Fruit fly (Drosophila melanogaster): ENCODE measurements around the gene CG43092.

CG43092 gene

dm6 chr3R:22753895-22754774 is 15.3 kb downstream of the CG43092 start (continued):
- peak; percentile 89; the same call in 2 of the 4 replicates for TF ChIP-seq chinmo (GFP tag; IDR thresholded peaks at IDR 0.05; ENCODE audit: partially characterized antibody)
- TF ChIP-seq usp (GFP tag; optimal IDR thresholded peaks at IDR 0.05): no peak
- peak; percentile 25 for TF ChIP-seq CG18011 (GFP tag; optimal IDR thresholded peaks at IDR 0.05)
- peak; percentile 58 for TF ChIP-seq Dek (tag; optimal IDR thresholded peaks at IDR 0.05)
- TF ChIP-seq sug (tag; optimal IDR thresholded peaks at IDR 0.05): peak; percentile 50
- TF ChIP-seq NC2α (GFP tag; optimal IDR thresholded peaks at IDR 0.05): no peak
- peak in 1 of 2 experiments; percentile 80 for TF ChIP-seq Hr51 (GFP tag; optimal IDR thresholded peaks at IDR 0.05)
- TF ChIP-seq cg (GFP tag; optimal IDR thresholded peaks at IDR 0.05): peak; percentile 18
- no peak for TF ChIP-seq Lhr (GFP tag; optimal IDR thresholded peaks at IDR 0.05)
- no peak for TF ChIP-seq CG1024 (GFP tag; IDR thresholded peaks at IDR 0.05)
- TF ChIP-seq tap (tag; optimal IDR thresholded peaks at IDR 0.05): peak; percentile 50
- peak; percentile 56 for TF ChIP-seq sob (GFP tag; IDR thresholded peaks at IDR 0.05)
- TF ChIP-seq H15 (GFP tag; IDR thresholded peaks at IDR 0.05): peak; percentile 33; the same call in 1 of the 3 replicates
- 0 out of 2 replicates have a peak, but pooled peaks have one; percentile 32 for TF ChIP-seq hbn (GFP tag; IDR thresholded peaks at IDR 0.05; ENCODE audit: partially characterized antibody)
- peak; percentile 50 for TF ChIP-seq ind (GFP tag; optimal IDR thresholded peaks at IDR 0.05)
- TF ChIP-seq repo (GFP tag; optimal IDR thresholded peaks at IDR 0.05): peak; percentile 26
- TF ChIP-seq grau (tag; optimal IDR thresholded peaks at IDR 0.05): peak; percentile 72
- TF ChIP-seq CG16779 (GFP tag; IDR thresholded peaks at IDR 0.05): peak; percentile 54; the same call in 1 of the 2 replicates
- no peak for TF ChIP-seq Stat92E (GFP tag; optimal IDR thresholded peaks at IDR 0.05)
- TF ChIP-seq br (optimal IDR thresholded peaks at IDR 0.05): no peak
- peak in 1 of 2 experiments; percentile 40 for TF ChIP-seq chif (GFP tag; optimal IDR thresholded peaks at IDR 0.05)
- TF ChIP-seq esg (GFP tag; conservative IDR thresholded peaks at IDR 0.05): peak; percentile 42
- no peak for TF ChIP-seq gro (GFP tag; optimal IDR thresholded peaks at IDR 0.05)
- TF ChIP-seq CG31388 (GFP tag; optimal IDR thresholded peaks at IDR 0.05): no peak
- no peak for TF ChIP-seq sima (GFP tag; optimal IDR thresholded peaks at IDR 0.05)
- TF ChIP-seq CG7745 (tag; optimal IDR thresholded peaks at IDR 0.05): no peak
- TF ChIP-seq aop (GFP tag; IDR thresholded peaks at IDR 0.05): no peak
- TF ChIP-seq CG3726 (GFP tag; IDR thresholded peaks at IDR 0.05): no peak
- no peak for TF ChIP-seq Tbp (GFP tag; optimal IDR thresholded peaks at IDR 0.05)
- peak; percentile 72 for TF ChIP-seq CG2120 (GFP tag; optimal IDR thresholded peaks at IDR 0.05)
- TF ChIP-seq peb (GFP tag; IDR thresholded peaks at IDR 0.05): no peak
- TF ChIP-seq Dll (GFP tag; IDR thresholded peaks at IDR 0.05; ENCODE audit: partially characterized antibody): no peak
- TF ChIP-seq CG6654 (GFP tag; optimal IDR thresholded peaks at IDR 0.05): peak; percentile 33
- 0 out of 2 replicates have a peak, but pooled peaks have one; percentile 20 for TF ChIP-seq Awh (GFP tag; IDR thresholded peaks at IDR 0.05)
- peak; percentile 58 for TF ChIP-seq lilli (GFP tag; optimal IDR thresholded peaks at IDR 0.05)
- TF ChIP-seq Bdp1 (GFP tag; optimal IDR thresholded peaks at IDR 0.05): no peak
- TF ChIP-seq Hand (GFP tag; optimal IDR thresholded peaks at IDR 0.05): no peak
- peak; percentile 25 for TF ChIP-seq gcm (GFP tag; optimal IDR thresholded peaks at IDR 0.05)
- no peak for TF ChIP-seq pros (GFP tag; optimal IDR thresholded peaks at IDR 0.05)
- peak; percentile 59 for TF ChIP-seq CG12104 (GFP tag; optimal IDR thresholded peaks at IDR 0.05)
- TF ChIP-seq CG12219 (GFP tag; optimal IDR thresholded peaks at IDR 0.05): peak; percentile 5
- no peak for TF ChIP-seq CG9797 (GFP tag; optimal IDR thresholded peaks at IDR 0.05)
- TF ChIP-seq Sry-δ (GFP tag; optimal IDR thresholded peaks at IDR 0.05): no peak
- no peak for TF ChIP-seq dimm (GFP tag; IDR thresholded peaks at IDR 0.05)
- peak; percentile 66 for TF ChIP-seq Hmr (GFP tag; optimal IDR thresholded peaks at IDR 0.05)
- TF ChIP-seq Myb (GFP tag; optimal IDR thresholded peaks at IDR 0.05): peak; percentile 17
- no peak for TF ChIP-seq sc (optimal IDR thresholded peaks at IDR 0.05)
- TF ChIP-seq sc (GFP tag; optimal IDR thresholded peaks at IDR 0.05): peak; percentile 32
- TF ChIP-seq rib (GFP tag; IDR thresholded peaks at IDR 0.05): peak; percentile 47; the same call in 1 of the 2 replicates

Data from whole organism, embryonic.